Worm (Caenorhabditis elegans): ENCODE results near the gene T25B9.4.

The T25B9.4 gene

ce11 chrIV:10795678-10796077 is 38.2 kb upstream of the T25B9.4 start:
- TF ChIP-seq ceh-39 (tag; optimal IDR thresholded peaks at IDR 0.05) (no peak), unc-39 (tag; optimal IDR thresholded peaks at IDR 0.05) (no peak), mls-2 (tag; optimal IDR thresholded peaks at IDR 0.05) (no peak), ztf-11 (tag; optimal IDR thresholded peaks at IDR 0.05) (no peak), nhr-76 (tag; optimal IDR thresholded peaks at IDR 0.05) (no peak), elt-1 (tag; optimal IDR thresholded peaks at IDR 0.05; ENCODE audit: borderline replicate concordance, insufficient read depth) (no peak), drap-1 (GFP tag; optimal IDR thresholded peaks at IDR 0.05) (no peak)

DNA sequence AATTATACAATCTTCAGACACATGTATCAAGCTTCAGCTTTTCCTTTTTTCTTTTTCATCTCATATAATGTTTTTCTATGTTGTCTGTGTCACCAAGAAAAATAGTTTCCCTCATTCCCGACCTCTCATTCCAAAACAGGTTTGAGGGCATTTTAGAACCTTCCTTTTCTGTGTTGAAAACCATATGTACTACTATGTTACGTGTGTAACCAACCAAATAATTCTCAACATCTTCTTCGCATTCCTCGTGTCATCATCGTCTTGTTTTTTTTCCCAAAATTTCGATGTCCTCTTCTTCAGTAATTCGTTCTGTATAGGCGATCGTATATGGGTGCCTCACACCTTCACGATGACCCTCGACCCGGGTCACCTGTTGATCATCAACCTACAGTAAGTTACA is 32.8 kb upstream of the T25B9.4 start, which contains the start of gene pept-2:
Gene pept-2, plus strand, starts transcription at position 301 of the 400 bp plus-strand sequence.
- TF ChIP-seq ceh-43 (GFP tag; optimal IDR thresholded peaks at IDR 0.05): no peak
- TF ChIP-seq hlh-1 (tag; optimal IDR thresholded peaks at IDR 0.05): no peak
- no peak for TF ChIP-seq drap-1 (GFP tag; optimal IDR thresholded peaks at IDR 0.05)
- TF ChIP-seq snpc-4 (tag; optimal IDR thresholded peaks at IDR 0.05): no peak
- no peak for TF ChIP-seq lsy-2 (tag; optimal IDR thresholded peaks at IDR 0.05)
- no peak for TF ChIP-seq nhr-12 (tag; optimal IDR thresholded peaks at IDR 0.05)
- TF ChIP-seq mep-1 (tag; optimal IDR thresholded peaks at IDR 0.05): no peak
- TF ChIP-seq sptf-1 (tag; optimal IDR thresholded peaks at IDR 0.05): no peak
- no peak for TF ChIP-seq nhr-2 (tag; optimal IDR thresholded peaks at IDR 0.05)
- TF ChIP-seq ceh-83 (GFP tag; optimal IDR thresholded peaks at IDR 0.05): no peak
- no peak for TF ChIP-seq unc-120 (tag; optimal IDR thresholded peaks at IDR 0.05; ENCODE audit: poor library complexity, severe bottlenecking)
- TF ChIP-seq blmp-1 (tag; optimal IDR thresholded peaks at IDR 0.05): no peak
- no peak for TF ChIP-seq nhr-237 (tag; optimal IDR thresholded peaks at IDR 0.05)
- TF ChIP-seq pha-4 (tag; optimal IDR thresholded peaks at IDR 0.05): no peak
- TF ChIP-seq zip-8 (tag; optimal IDR thresholded peaks at IDR 0.05): no peak
- no peak for TF ChIP-seq elt-3 (tag; optimal IDR thresholded peaks at IDR 0.05)
- TF ChIP-seq ces-1 (GFP tag; optimal IDR thresholded peaks at IDR 0.05): no peak
- no peak for TF ChIP-seq cnd-1 (tag; optimal IDR thresholded peaks at IDR 0.05)
- TF ChIP-seq ham-2 (GFP tag; optimal IDR thresholded peaks at IDR 0.05): no peak

DNA sequence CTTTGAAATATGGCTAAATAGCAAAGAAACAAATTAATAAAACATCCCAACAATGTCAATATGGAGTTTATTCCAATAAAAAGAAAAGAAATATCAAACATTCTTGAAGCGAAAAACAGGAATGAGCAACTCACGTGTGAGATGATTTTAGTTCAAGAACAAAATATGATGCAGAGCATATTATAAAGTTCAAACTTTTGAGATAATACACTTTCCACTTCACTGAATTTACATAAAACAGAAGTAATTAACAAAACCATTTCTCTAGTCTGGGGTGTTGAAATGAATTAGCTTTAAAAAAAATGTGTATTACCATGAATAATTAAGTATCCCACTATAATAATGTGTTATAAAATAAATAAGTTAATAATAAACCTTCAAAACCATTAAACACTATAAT is 29.2 kb upstream of the T25B9.4 start, which contains the start of gene srd-7:
Gene srd-7, minus strand, starts transcription at position 101 of the 400 bp plus-strand sequence.
- TF ChIP-seq bed-3 (GFP tag; optimal IDR thresholded peaks at IDR 0.05): no peak
- TF ChIP-seq nhr-76 (tag; optimal IDR thresholded peaks at IDR 0.05): no peak
- TF ChIP-seq ham-2 (GFP tag; optimal IDR thresholded peaks at IDR 0.05): no peak
- TF ChIP-seq elt-3 (tag; optimal IDR thresholded peaks at IDR 0.05): no peak
- TF ChIP-seq zip-8 (tag; optimal IDR thresholded peaks at IDR 0.05): no peak
- TF ChIP-seq cnd-1 (tag; optimal IDR thresholded peaks at IDR 0.05): no peak
- no peak for TF ChIP-seq elt-1 (tag; optimal IDR thresholded peaks at IDR 0.05; ENCODE audit: borderline replicate concordance, insufficient read depth)
- TF ChIP-seq snpc-4 (tag; optimal IDR thresholded peaks at IDR 0.05): no peak
- TF ChIP-seq ceh-43 (GFP tag; optimal IDR thresholded peaks at IDR 0.05): no peak
- no peak for TF ChIP-seq nhr-28 (tag; optimal IDR thresholded peaks at IDR 0.05)
- no peak for TF ChIP-seq mep-1 (tag; optimal IDR thresholded peaks at IDR 0.05)
- TF ChIP-seq drap-1 (GFP tag; optimal IDR thresholded peaks at IDR 0.05): no peak
- no peak for TF ChIP-seq lin-32 (GFP tag; optimal IDR thresholded peaks at IDR 0.05)
- no peak for TF ChIP-seq blmp-1 (tag; optimal IDR thresholded peaks at IDR 0.05)
- no peak for TF ChIP-seq hlh-1 (tag; optimal IDR thresholded peaks at IDR 0.05)
- TF ChIP-seq M03D4.4 (tag; optimal IDR thresholded peaks at IDR 0.05): no peak
- TF ChIP-seq mab-5 (tag; optimal IDR thresholded peaks at IDR 0.05): no peak
- no peak for TF ChIP-seq pha-4 (tag; optimal IDR thresholded peaks at IDR 0.05)
- no peak for TF ChIP-seq flh-1 (GFP tag; optimal IDR thresholded peaks at IDR 0.05)

DNA sequence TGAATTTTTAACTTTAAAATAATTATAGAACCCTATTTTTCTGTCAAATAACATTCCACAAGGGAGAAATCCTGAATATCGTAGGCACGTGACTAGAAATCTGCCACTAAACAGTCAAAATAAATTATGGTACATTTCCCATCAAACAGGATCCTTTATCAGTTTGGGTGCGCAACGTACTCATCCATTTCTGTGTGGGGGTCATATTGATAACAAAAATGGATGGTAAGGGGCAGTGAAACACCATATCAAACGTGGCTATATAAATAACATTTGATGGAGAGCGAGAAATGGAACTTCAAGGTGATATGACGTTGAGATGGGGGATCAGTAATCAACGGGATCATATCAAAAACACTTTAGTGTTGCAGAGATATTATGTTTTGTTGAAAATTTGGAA is 26.6 kb upstream of the T25B9.4 start:
- TF ChIP-seq M03D4.4 (tag; optimal IDR thresholded peaks at IDR 0.05) (no peak), ham-2 (GFP tag; optimal IDR thresholded peaks at IDR 0.05) (no peak), nhr-237 (tag; optimal IDR thresholded peaks at IDR 0.05) (no peak), unc-62 (GFP tag; optimal IDR thresholded peaks at IDR 0.05) (no peak), mep-1 (tag; optimal IDR thresholded peaks at IDR 0.05) (no peak), lin-32 (GFP tag; optimal IDR thresholded peaks at IDR 0.05) (no peak), ztf-11 (tag; optimal IDR thresholded peaks at IDR 0.05) (no peak), ceh-43 (GFP tag; optimal IDR thresholded peaks at IDR 0.05) (no peak), ces-1 (GFP tag; optimal IDR thresholded peaks at IDR 0.05) (no peak), blmp-1 (tag; optimal IDR thresholded peaks at IDR 0.05) (no peak), mab-5 (tag; optimal IDR thresholded peaks at IDR 0.05) (no peak), pha-4 (tag; optimal IDR thresholded peaks at IDR 0.05) (no peak), nhr-28 (tag; optimal IDR thresholded peaks at IDR 0.05) (no peak), nhr-76 (tag; optimal IDR thresholded peaks at IDR 0.05) (no peak), flh-1 (GFP tag; optimal IDR thresholded peaks at IDR 0.05) (no peak), hlh-1 (tag; optimal IDR thresholded peaks at IDR 0.05) (no peak), mls-2 (tag; optimal IDR thresholded peaks at IDR 0.05) (no peak), nhr-2 (tag; optimal IDR thresholded peaks at IDR 0.05) (no peak)

Measured in whole organism, mixed stage, embryonic.